Worm (Caenorhabditis elegans) whole organism, dauer: ENCODE data around the gene T22E5.6.

ENCODE experiments used
- unc-62 ChIP-seq: sonication (generic microtip); optimal IDR thresholded peaks from 2 replicates; lab custom pipeline; 2017; ENCODE audit warnings: missing biosample characterization, missing genetic modification reagents, missing genetic modification characterization

T22E5.6 gene

ce11 chrX:6435812-6436211 lies 19.6 kb upstream of the T22E5.6 start:
- no peak for TF ChIP-seq unc-62

ce11 chrX:6433688-6434087 lies 17.5 kb upstream of the T22E5.6 start, which contains the start of gene K10C2.2:
TSS of gene K10C2.2 (minus strand) at chrX:6433788.
- TF ChIP-seq unc-62, result no peak

- no peak for TF ChIP-seq unc-62
These were observed 14.3 kb upstream of the T22E5.6 start, which contains the start of gene ctsa-2 for ce11 chrX:6430510-6430909. TSS of gene ctsa-2 (minus strand) at chrX:6430610.

ce11 chrX:6429552-6429951 lies 13.3 kb upstream of the T22E5.6 start:
- TF ChIP-seq unc-62, result no peak

ce11 chrX:6427147-6427546 lies 10.9 kb upstream of the T22E5.6 start:
- TF ChIP-seq unc-62, result no peak

- no peak for TF ChIP-seq unc-62
These were observed 4.5 kb upstream of the T22E5.6 start, which contains the start of gene K10C2.12 for ce11 chrX:6420681-6421080. TSS of gene K10C2.12 (minus strand) at chrX:6420781.

- TF ChIP-seq unc-62, result no peak
These were observed 2.9 kb upstream of the T22E5.6 start for ce11 chrX:6419113-6419512.

- TF ChIP-seq unc-62, result no peak
These were observed 2.6 kb downstream of the T22E5.6 start for ce11 chrX:6413583-6413982.

- TF ChIP-seq unc-62, result no peak
These were observed 3.6 kb downstream of the T22E5.6 start, which contains the start of gene T22E5.1 for ce11 chrX:6412575-6412974. TSS of gene T22E5.1 (plus strand) at chrX:6412875.

- no peak for TF ChIP-seq unc-62
These were observed 5.9 kb downstream of the T22E5.6 start, which contains the start of gene mup-2 for ce11 chrX:6410177-6410765. TSS of gene mup-2 (minus strand) at chrX:6410227.

- TF ChIP-seq unc-62, result no peak
These were observed 7.5 kb downstream of the T22E5.6 start for ce11 chrX:6408713-6409112.

- TF ChIP-seq unc-62, result no peak
These were observed 7.9 kb downstream of the T22E5.6 start for ce11 chrX:6408286-6408685.

- no peak for TF ChIP-seq unc-62
These were observed 8.4 kb downstream of the T22E5.6 start for ce11 chrX:6407805-6408204.

ce11 chrX:6405905-6406304 lies 10.3 kb downstream of the T22E5.6 start:
- no peak for TF ChIP-seq unc-62

ce11 chrX:6403122-6403521 lies 13.1 kb downstream of the T22E5.6 start, which contains the start of gene glt-4:
TSS of gene glt-4 (plus strand) at chrX:6403422.
- no peak for TF ChIP-seq unc-62

ce11 chrX:6399450-6399849 lies 16.8 kb downstream of the T22E5.6 start:
- no peak for TF ChIP-seq unc-62

- no peak for TF ChIP-seq unc-62
These were observed 24.7 kb downstream of the T22E5.6 start, which contains the start of gene igcm-2 for ce11 chrX:6391491-6391890. TSS of gene igcm-2 (minus strand) at chrX:6391591.

ce11 chrX:6388639-6389038 lies 27.6 kb downstream of the T22E5.6 start:
- TF ChIP-seq unc-62, result no peak

ce11 chrX:6385185-6385584 lies 31.0 kb downstream of the T22E5.6 start, which contains the start of gene igdb-3:
TSS of gene igdb-3 (plus strand) at chrX:6385485.
- TF ChIP-seq unc-62, result no peak
